Fruit fly (Drosophila melanogaster): Measurements from ENCODE around the gene GATAd.

Gene GATAd

dm6 chr2L:10386208-10386805 lies 52.8 kb downstream of the GATAd start, which contains the start of the genes Cdk1 and mRpS7 (continued):
- TF ChIP-seq slp2 (GFP tag; optimal IDR thresholded peaks at IDR 0.05) (peak; percentile 50), E2f1 (GFP tag; IDR thresholded peaks at IDR 0.05) (peak; percentile 56), nerfin-1 (tag; optimal IDR thresholded peaks at IDR 0.05) (peak; percentile 51), row (GFP tag; IDR thresholded peaks at IDR 0.05) (peak; percentile 81), corto (GFP tag; optimal IDR thresholded peaks at IDR 0.05) (no peak), Dll (GFP tag; IDR thresholded peaks at IDR 0.05; ENCODE audit: partially characterized antibody) (no peak), Mad (GFP tag; optimal IDR thresholded peaks at IDR 0.05) (peak; percentile 40), sc (optimal IDR thresholded peaks at IDR 0.05) (no peak), sc (GFP tag; optimal IDR thresholded peaks at IDR 0.05) (peak; percentile 36), CG2129 (GFP tag; IDR thresholded peaks at IDR 0.05; ENCODE audit: partially characterized antibody) (no peak), CG4424 (GFP tag; optimal IDR thresholded peaks at IDR 0.05) (peak; percentile 70), CG4282 (GFP tag; optimal IDR thresholded peaks at IDR 0.05) (no peak), CG2199 (GFP tag; IDR thresholded peaks at IDR 0.05) (no peak), CG15696 (tag; optimal IDR thresholded peaks at IDR 0.05) (peak; percentile 60), Med (GFP tag) (peak; percentile 86), sim (GFP tag; IDR thresholded peaks at IDR 0.05) (no peak), CG10274 (GFP tag; optimal IDR thresholded peaks at IDR 0.05) (no peak), Poxn (GFP tag; IDR thresholded peaks at IDR 0.05) (0 out of 2 replicates have a peak, but pooled peaks have one; percentile 35), HLH3B (GFP tag; IDR thresholded peaks at IDR 0.05) (no peak), Myb (GFP tag; optimal IDR thresholded peaks at IDR 0.05) (peak; percentile 40), CG7357 (GFP tag; IDR thresholded peaks at IDR 0.05) (peak; percentile 65; the same call in 2 of the 3 replicates), CG1602 (GFP tag; optimal IDR thresholded peaks at IDR 0.05) (peak; percentile 70), Tbp (GFP tag; optimal IDR thresholded peaks at IDR 0.05) (no peak), onecut (GFP tag; IDR thresholded peaks at IDR 0.05) (0 out of 2 replicates have a peak, but pooled peaks have one; percentile 12), GATAe (GFP tag; conservative IDR thresholded peaks at IDR 0.05) (no peak), salm (tag; optimal IDR thresholded peaks at IDR 0.05) (peak; percentile 66), lola (GFP tag; optimal IDR thresholded peaks at IDR 0.05) (peak in 1 of 3 experiments; percentile 72), aop (GFP tag; IDR thresholded peaks at IDR 0.05) (no peak), chm (GFP tag; IDR thresholded peaks at IDR 0.05) (peak; percentile 68), CG11696 (GFP tag; IDR thresholded peaks at IDR 0.05) (0 out of 2 replicates have a peak, but pooled peaks have one; percentile 51), CG12299 (tag; optimal IDR thresholded peaks at IDR 0.05) (peak; percentile 32), trh (GFP tag; optimal IDR thresholded peaks at IDR 0.05) (peak; percentile 60), CG5245 (GFP tag; optimal IDR thresholded peaks at IDR 0.05) (peak; percentile 30), CG14965 (GFP tag; optimal IDR thresholded peaks at IDR 0.05; ENCODE audit: borderline replicate concordance) (no peak), CG10209 (GFP tag; optimal IDR thresholded peaks at IDR 0.05) (peak; percentile 68), Doc2 (GFP tag; IDR thresholded peaks at IDR 0.05) (no peak), gcm2 (GFP tag; optimal IDR thresholded peaks at IDR 0.05) (peak; percentile 13), CG12942 (GFP tag; optimal IDR thresholded peaks at IDR 0.05) (peak; percentile 62), CG8765 (GFP tag; IDR thresholded peaks at IDR 0.05) (peak; percentile 60; the same call in 1 of the 2 replicates), ham (GFP tag; IDR thresholded peaks at IDR 0.05) (no peak), CG6689 (GFP tag; IDR thresholded peaks at IDR 0.05) (peak; percentile 78; the same call in 1 of the 2 replicates), tgo (GFP tag; IDR thresholded peaks at IDR 0.05) (peak; percentile 61), Ets65A (GFP tag) (peak; percentile 85), CG4404 (GFP tag; IDR thresholded peaks at IDR 0.05) (peak; percentile 48), sima (GFP tag; optimal IDR thresholded peaks at IDR 0.05) (no peak), CG10979 (tag; optimal IDR thresholded peaks at IDR 0.05) (peak; percentile 70), zf30C (GFP tag; optimal IDR thresholded peaks at IDR 0.05) (no peak), stc (GFP tag; IDR thresholded peaks at IDR 0.05) (peak; percentile 15; the same call in 1 of the 2 replicates), dmrt99B (tag; optimal IDR thresholded peaks at IDR 0.05) (peak; percentile 78), grn (GFP tag; optimal IDR thresholded peaks at IDR 0.05) (no peak), bcd (GFP tag; optimal IDR thresholded peaks at IDR 0.05) (peak; percentile 71)

All from whole organism, embryonic.